Worm (Caenorhabditis elegans): ENCODE data around the gene F11D11.12.

DNA sequence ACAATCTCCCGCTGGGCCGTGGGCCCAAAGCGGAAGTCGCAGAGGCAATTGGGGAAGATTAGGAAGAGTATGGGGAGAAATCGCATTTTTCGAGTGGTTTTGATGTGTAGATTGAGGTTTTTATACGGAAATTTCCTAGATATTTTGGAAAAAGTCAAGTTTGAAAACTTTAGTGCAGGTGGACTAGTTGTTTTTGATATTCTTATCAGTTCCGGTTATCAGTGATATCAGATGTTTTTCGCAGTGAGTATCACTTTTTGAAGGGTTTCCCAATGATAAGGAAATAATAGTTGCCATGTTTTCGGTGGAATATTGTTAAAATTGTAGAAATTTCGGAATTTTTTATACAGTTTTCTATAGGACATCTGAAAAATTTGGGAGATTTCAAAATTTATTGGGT, 16.1 kb downstream of the F11D11.12 start, which contains the start of gene scl-20:
- TF ChIP-seq lsy-2 (tag; optimal IDR thresholded peaks at IDR 0.05) (no peak), flh-1 (GFP tag; optimal IDR thresholded peaks at IDR 0.05) (no peak), ceh-39 (tag; optimal IDR thresholded peaks at IDR 0.05) (no peak), blmp-1 (tag; optimal IDR thresholded peaks at IDR 0.05) (no peak), elt-1 (tag; optimal IDR thresholded peaks at IDR 0.05; ENCODE audit: borderline replicate concordance, insufficient read depth) (no peak), ces-1 (GFP tag; optimal IDR thresholded peaks at IDR 0.05) (no peak), pha-4 (tag; optimal IDR thresholded peaks at IDR 0.05) (no peak), lin-32 (GFP tag; optimal IDR thresholded peaks at IDR 0.05) (no peak), hlh-1 (tag; optimal IDR thresholded peaks at IDR 0.05) (no peak), nhr-76 (tag; optimal IDR thresholded peaks at IDR 0.05) (no peak)
